Worm (Caenorhabditis elegans) whole organism, young adult: ENCODE data around the gene ptr-8.
A peak's percentile ranks its signal among the peaks of the same experiment; 100 is the strongest.

Source experiments
- B0019.2 ChIP-seq: fragments of 200-800 bp; sonication (Bioruptor generic); conservative IDR thresholded peaks from 2 replicates; pipeline ENCODE4 v1.3.6; 2022; ENCODE audit warnings: missing genetic modification reagents, missing genetic modification characterization, missing compliant biosample characterization
- B0336.3 ChIP-seq: fragments of 200-800 bp; sonication (Bioruptor generic); IDR thresholded peaks from 2 replicates; pipeline ENCODE4 v1.3.6; 2022; ENCODE audit warnings: missing genetic modification characterization, missing compliant biosample characterization
- D2030.7 ChIP-seq: fragments of 200-800 bp; sonication (Bioruptor generic); IDR thresholded peaks from 2 replicates; pipeline ENCODE4 v1.3.6; 2022; ENCODE audit warnings: missing genetic modification reagents, missing genetic modification characterization, missing compliant biosample characterization
- F23B12.7 ChIP-seq: sonication (generic microtip); optimal IDR thresholded peaks from 2 replicates; lab custom pipeline; 2017; ENCODE audit warnings: missing genetic modification characterization, mild to moderate bottlenecking, missing compliant biosample characterization, antibody characterized with exemption, moderate library complexity; ENCODE audit not compliant: insufficient read depth
- F33H1.4 ChIP-seq: fragments of 200-800 bp; sonication (Bioruptor generic); IDR thresholded peaks from 2 replicates; pipeline ENCODE4 v1.3.6; 2022; ENCODE audit warnings: missing genetic modification reagents, missing genetic modification characterization, missing compliant biosample characterization
- F37B4.10 ChIP-seq: fragments of 200-800 bp; sonication (Bioruptor generic); IDR thresholded peaks from 2 replicates; pipeline ENCODE4 v1.3.6; 2022; ENCODE audit warnings: missing genetic modification characterization, missing compliant biosample characterization
- F39B2.1 ChIP-seq: fragments of 200-800 bp; sonication (Bioruptor generic); IDR thresholded peaks from 2 replicates; pipeline ENCODE4 v1.3.6; 2022; ENCODE audit warnings: missing genetic modification reagents, missing genetic modification characterization, missing compliant biosample characterization
- F49E8.2 ChIP-seq: sonication (generic microtip); optimal IDR thresholded peaks from 3 replicates; lab custom pipeline; 2017; ENCODE audit warnings: missing genetic modification characterization, mild to moderate bottlenecking, missing compliant biosample characterization, antibody characterized with exemption, moderate library complexity; ENCODE audit not compliant: insufficient read depth
- F57C9.4 ChIP-seq: sonication (generic microtip); optimal IDR thresholded peaks from 2 replicates; lab custom pipeline; 2017; ENCODE audit warnings: mild to moderate bottlenecking, missing genetic modification characterization, missing compliant biosample characterization
- K11D2.4 ChIP-seq: fragments of 200-800 bp; sonication (Bioruptor generic); IDR thresholded peaks from 2 replicates; pipeline ENCODE4 v1.3.6; 2022; ENCODE audit warnings: missing genetic modification reagents, missing genetic modification characterization, missing compliant biosample characterization
- K12H6.12 ChIP-seq: fragments of 200-800 bp; sonication (Bioruptor generic); optimal IDR thresholded peaks from 2 replicates; lab custom pipeline; 2018; ENCODE audit warnings: mild to moderate bottlenecking, missing genetic modification characterization, missing compliant biosample characterization
- Y53G8AR.9 ChIP-seq: fragments of 200-800 bp; sonication (Bioruptor generic); conservative IDR thresholded peaks from 2 replicates; pipeline ENCODE4 v1.3.6; 2022; ENCODE audit warnings: missing genetic modification reagents, missing genetic modification characterization, missing compliant biosample characterization
- Y95B8A.8 ChIP-seq: fragments of 200-800 bp; sonication (Bioruptor generic); IDR thresholded peaks from 2 replicates; pipeline ENCODE4 v1.3.6; 2022; ENCODE audit warnings: missing genetic modification reagents, missing genetic modification characterization, missing compliant biosample characterization
- athp-1 ChIP-seq: sonication (generic microtip); optimal IDR thresholded peaks from 2 replicates; lab custom pipeline; 2017; ENCODE audit warnings: mild to moderate bottlenecking, missing genetic modification characterization, missing compliant biosample characterization
- attf-3 ChIP-seq: fragments of 200-800 bp; sonication (Bioruptor generic); conservative IDR thresholded peaks from 2 replicates; pipeline ENCODE4 v1.3.6; 2022; ENCODE audit warnings: missing genetic modification reagents, missing genetic modification characterization, missing compliant biosample characterization
- ceh-27 ChIP-seq: fragments of 200-800 bp; sonication (Bioruptor generic); optimal IDR thresholded peaks from 2 replicates; lab custom pipeline; 2018; ENCODE audit warnings: mild to moderate bottlenecking, missing genetic modification characterization, moderate library complexity, missing compliant biosample characterization
- ceh-40 ChIP-seq: fragments of 200-800 bp; sonication (Bioruptor generic); IDR thresholded peaks from 2 replicates; pipeline ENCODE4 v1.3.6; 2022; ENCODE audit warnings: missing genetic modification characterization, missing compliant biosample characterization
- ceh-58 ChIP-seq: fragments of 200-800 bp; sonication (Bioruptor generic); IDR thresholded peaks from 2 replicates; pipeline ENCODE4 v1.3.6; 2022; ENCODE audit warnings: missing genetic modification characterization, missing compliant biosample characterization
- ceh-91 ChIP-seq: fragments of 200-800 bp; sonication (Bioruptor generic); IDR thresholded peaks from 2 replicates; pipeline ENCODE4 v1.3.6; 2022; ENCODE audit warnings: missing genetic modification reagents, missing genetic modification characterization, missing compliant biosample characterization
- die-1 ChIP-seq: sonication (generic microtip); optimal IDR thresholded peaks from 2 replicates; lab custom pipeline; 2016; ENCODE audit warnings: missing genotype, mild to moderate bottlenecking, missing genetic modification characterization, missing compliant biosample characterization
- dox-1 ChIP-seq: fragments of 200-800 bp; sonication (Bioruptor generic); IDR thresholded peaks from 2 replicates; pipeline ENCODE4 v1.3.6; 2022; ENCODE audit warnings: missing genetic modification reagents, missing genetic modification characterization, missing compliant biosample characterization
- dpff-1 ChIP-seq: sonication (generic microtip); optimal IDR thresholded peaks from 2 replicates; lab custom pipeline; 2017; ENCODE audit warnings: mild to moderate bottlenecking, missing genetic modification characterization, missing compliant biosample characterization
- dpl-1 ChIP-seq: fragments of 150-350 bp; optimal IDR thresholded peaks from 2 replicates; lab custom pipeline; 2014; ENCODE audit warnings: missing biosample characterization, missing genetic modification reagents, missing genetic modification characterization
- efl-1 ChIP-seq: fragments of 150-350 bp; optimal IDR thresholded peaks from 2 replicates; lab custom pipeline; 2014; ENCODE audit warnings: missing biosample characterization, missing genetic modification reagents, missing genetic modification characterization
- egl-18 ChIP-seq: fragments of 200-800 bp; sonication (Bioruptor generic); IDR thresholded peaks from 2 replicates; pipeline ENCODE4 v1.3.6; 2022; ENCODE audit warnings: missing genetic modification reagents, missing genetic modification characterization, missing compliant biosample characterization
- him-1 ChIP-seq: sonication (generic microtip); optimal IDR thresholded peaks from 2 replicates; lab custom pipeline; 2016; ENCODE audit warnings: missing genotype, missing genetic modification reagents, missing genetic modification characterization, missing compliant biosample characterization
- hmg-1.2 ChIP-seq: fragments of 200-800 bp; sonication (Bioruptor generic); IDR thresholded peaks from 2 replicates; pipeline ENCODE4 v1.3.6; 2022; ENCODE audit warnings: missing genetic modification reagents, missing genetic modification characterization, missing compliant biosample characterization
- lin-35 ChIP-seq, 3 experiments: fragments of 150-350 bp in 2 of 3; sonication (generic microtip) in 1 of 3; optimal IDR thresholded peaks; 2 replicates each; lab custom pipeline; 2014 to 2018; ENCODE audit warnings: missing biosample characterization in 3 of 3, missing genetic modification characterization in 3 of 3, missing genetic modification reagents in 3 of 3
- lin-54 ChIP-seq: fragments of 200-800 bp; sonication (Bioruptor generic); optimal IDR thresholded peaks from 2 replicates; lab custom pipeline; 2018; ENCODE audit warnings: mild to moderate bottlenecking, missing genetic modification characterization, missing compliant biosample characterization
- lsl-1 ChIP-seq: fragments of 200-800 bp; sonication (Bioruptor generic); optimal IDR thresholded peaks from 2 replicates; lab custom pipeline; 2018; ENCODE audit warnings: mild to moderate bottlenecking, missing genetic modification characterization, moderate library complexity, missing compliant biosample characterization
- madf-6 ChIP-seq: fragments of 200-800 bp; sonication (Bioruptor generic); IDR thresholded peaks from 2 replicates; pipeline ENCODE4 v1.3.6; 2022; ENCODE audit warnings: missing genetic modification reagents, missing genetic modification characterization, missing compliant biosample characterization
- madf-8 ChIP-seq: fragments of 200-800 bp; sonication (Bioruptor generic); conservative IDR thresholded peaks from 2 replicates; pipeline ENCODE4 v1.3.6; 2022; ENCODE audit warnings: missing genetic modification reagents, missing genetic modification characterization, missing compliant biosample characterization
- nfya-1 ChIP-seq: sonication (generic microtip); optimal IDR thresholded peaks from 2 replicates; lab custom pipeline; 2017; ENCODE audit warnings: antibody characterized with exemption, missing compliant biosample characterization, missing genetic modification characterization, borderline replicate concordance; ENCODE audit not compliant: insufficient read depth
- nfyb-1 ChIP-seq: fragments of 200-800 bp; sonication (Bioruptor generic); IDR thresholded peaks from 2 replicates; pipeline ENCODE4 v1.3.6; 2022; ENCODE audit warnings: missing genetic modification reagents, missing genetic modification characterization, missing compliant biosample characterization
- nhr-80 ChIP-seq: sonication (generic microtip); optimal IDR thresholded peaks from 2 replicates; lab custom pipeline; 2016; ENCODE audit warnings: missing genetic modification characterization, missing compliant biosample characterization
- pha-4 ChIP-seq: fragments of 150-350 bp; sonication (generic microtip); optimal IDR thresholded peaks from 2 replicates; lab custom pipeline; 2014; ENCODE audit warnings: missing biosample characterization, missing genetic modification reagents, missing genetic modification characterization
- repo-1 ChIP-seq: sonication (generic microtip); optimal IDR thresholded peaks from 2 replicates; lab custom pipeline; 2017; ENCODE audit warnings: mild to moderate bottlenecking, missing genetic modification characterization, missing compliant biosample characterization
- snpc-1.1 ChIP-seq: sonication (generic microtip); optimal IDR thresholded peaks from 2 replicates; lab custom pipeline; 2017; ENCODE audit warnings: missing genetic modification characterization, mild to moderate bottlenecking, missing compliant biosample characterization, antibody characterized with exemption, moderate library complexity, missing genotype, missing genetic modification reagents; ENCODE audit not compliant: insufficient read depth
- snpc-1.3 ChIP-seq: sonication (generic microtip); optimal IDR thresholded peaks from 2 replicates; lab custom pipeline; 2017; ENCODE audit warnings: missing genetic modification characterization, mild to moderate bottlenecking, missing compliant biosample characterization, antibody characterized with exemption, moderate library complexity, missing genotype, missing genetic modification reagents; ENCODE audit not compliant: insufficient read depth
- snpc-3.4 ChIP-seq: sonication (generic microtip); optimal IDR thresholded peaks from 2 replicates; lab custom pipeline; 2017; ENCODE audit warnings: missing genetic modification characterization, mild to moderate bottlenecking, missing compliant biosample characterization, antibody characterized with exemption, moderate library complexity, missing genotype, missing genetic modification reagents
- sptf-2 ChIP-seq: fragments of 200-800 bp; sonication (Bioruptor generic); optimal IDR thresholded peaks from 2 replicates; lab custom pipeline; 2018; ENCODE audit warnings: mild to moderate bottlenecking, missing genetic modification characterization, missing compliant biosample characterization
- tbp1 ChIP-seq: fragments of 200-800 bp; sonication (Bioruptor generic); optimal IDR thresholded peaks from 2 replicates; lab custom pipeline; 2018; ENCODE audit warnings: mild to moderate bottlenecking, missing genetic modification characterization, missing compliant biosample characterization
- xnd-1 ChIP-seq: sonication (generic microtip); optimal IDR thresholded peaks from 2 replicates; lab custom pipeline; 2016; ENCODE audit warnings: missing genotype, missing genetic modification reagents, missing genetic modification characterization, missing compliant biosample characterization
- zim-3 ChIP-seq: sonication (generic microtip); optimal IDR thresholded peaks from 2 replicates; lab custom pipeline; 2017; ENCODE audit warnings: mild to moderate bottlenecking, missing genetic modification characterization, moderate library complexity, missing compliant biosample characterization
- ztf-3 ChIP-seq: fragments of 200-800 bp; sonication (Bioruptor generic); optimal IDR thresholded peaks from 2 replicates; lab custom pipeline; 2018; ENCODE audit warnings: mild to moderate bottlenecking, missing genetic modification characterization, missing compliant biosample characterization

ptr-8 gene

ce11 chrII:10884396-10884795, 4.7 kb upstream of the ptr-8 start, which contains the start of gene egg-3:
egg-3 (minus strand) TSS chrII:10884441.
- TF ChIP-seq nfyb-1 (GFP tag; lab: Robert Waterston, UW) (no peak), madf-8 (GFP tag; lab: Robert Waterston, UW) (peak; percentile 95), ceh-91 (GFP tag; lab: Robert Waterston, UW) (peak; percentile 74), attf-3 (GFP tag; lab: Robert Waterston, UW) (no peak), snpc-1.3 (tag; lab: Kevin White, UChicago) (peak; percentile 35), D2030.7 (peak; percentile 82; the same call in 1 of the 2 replicates), F57C9.4 (tag; lab: Kevin White, UChicago) (no peak), ceh-27 (GFP tag; lab: Kevin White, UChicago) (no peak), F33H1.4 (peak; percentile 92), lin-54 (GFP tag; lab: Kevin White, UChicago) (peak; percentile 73), sptf-2 (GFP tag; lab: Kevin White, UChicago) (no peak), snpc-3.4 (tag; lab: Kevin White, UChicago) (peak; percentile 47), ztf-3 (GFP tag; lab: Kevin White, UChicago) (no peak), lsl-1 (GFP tag; lab: Kevin White, UChicago) (peak; percentile 93), tbp1 (peak; percentile 22), ceh-40 (GFP tag; lab: Robert Waterston, UW) (no peak), him-1 (peak; percentile 43), xnd-1 (tag; lab: Kevin White, UChicago) (peak; percentile 90), madf-6 (GFP tag; lab: Robert Waterston, UW) (peak; percentile 98), F49E8.2 (tag; lab: Kevin White, UChicago) (peak; percentile 53), efl-1 (peak; percentile 93), dox-1 (GFP tag; lab: Robert Waterston, UW) (0 out of 2 replicates have a peak, but pooled peaks have one; percentile 50), K12H6.12 (no peak), dpl-1 (peak; percentile 83), lin-35 (GFP tag; optimal IDR thresholded peaks at IDR 0.05; lab: Kevin White, UChicago) (peak in 1 of 3 experiments; percentile 52), hmg-1.2 (GFP tag; lab: Robert Waterston, UW) (peak; percentile 18; the same call in 1 of the 2 replicates), snpc-1.1 (tag; lab: Kevin White, UChicago) (peak; percentile 15)

- peak; percentile 41 for TF ChIP-seq lsl-1 (GFP tag; lab: Kevin White, UChicago)
- 0 out of 2 replicates have a peak, but pooled peaks have one; percentile 12 for TF ChIP-seq madf-6 (GFP tag; lab: Robert Waterston, UW)
- no peak for TF ChIP-seq D2030.7
- no peak for TF ChIP-seq Y95B8A.8 (GFP tag; lab: Robert Waterston, UW)
- TF ChIP-seq F39B2.1: no peak
Measured at ce11 chrII:10885250-10885649, 3.8 kb upstream of the ptr-8 start.

- TF ChIP-seq repo-1 (tag; lab: Kevin White, UChicago) (no peak), egl-18 (GFP tag; lab: Robert Waterston, UW) (no peak), nfyb-1 (GFP tag; lab: Robert Waterston, UW) (no peak), F37B4.10 (no peak), athp-1 (tag; lab: Kevin White, UChicago) (no peak), ceh-58 (GFP tag; lab: Robert Waterston, UW) (no peak), K11D2.4 (GFP tag; lab: Robert Waterston, UW) (no peak), nfya-1 (tag; lab: Kevin White, UChicago) (no peak), B0336.3 (GFP tag; lab: Robert Waterston, UW) (no peak), zim-3 (tag; lab: Kevin White, UChicago) (no peak), B0019.2 (no peak), F23B12.7 (tag; lab: Kevin White, UChicago) (no peak), die-1 (no peak), nhr-80 (tag; lab: Kevin White, UChicago) (no peak), pha-4 (tag; lab: Kevin White, UChicago) (no peak), dpff-1 (tag; lab: Kevin White, UChicago) (no peak), Y53G8AR.9 (GFP tag; lab: Robert Waterston, UW) (no peak)
Measured at ce11 chrII:10885868-10886514, 3.1 kb upstream of the ptr-8 start, which contains the start of gene F44F4.3. F44F4.3 (minus strand) TSS chrII:10885918.
